Worm (Caenorhabditis elegans) whole organism, L2 larva: ENCODE data around the gene B0001.4.

ENCODE experiments used
- C34F6.9 ChIP-seq: fragments of 150-350 bp; optimal IDR thresholded peaks from 2 replicates; lab custom pipeline; 2014; ENCODE audit warnings: missing biosample characterization, missing genetic modification characterization
- R02D3.7 ChIP-seq: fragments of 150-350 bp; optimal IDR thresholded peaks from 2 replicates; lab custom pipeline; 2014; ENCODE audit warnings: missing biosample characterization, missing genetic modification characterization
- alr-1 ChIP-seq: fragments of 150-350 bp; optimal IDR thresholded peaks from 2 replicates; lab custom pipeline; 2014; ENCODE audit warnings: missing biosample characterization, missing genetic modification characterization
- aly-2 ChIP-seq: fragments of 150-350 bp; optimal IDR thresholded peaks from 2 replicates; lab custom pipeline; 2014; ENCODE audit warnings: missing biosample characterization, missing genetic modification characterization
- blmp-1 ChIP-seq: sonication (generic microtip); optimal IDR thresholded peaks from 2 replicates; lab custom pipeline; 2017; ENCODE audit warnings: missing genetic modification characterization, mild to moderate bottlenecking, missing compliant biosample characterization, antibody characterized with exemption, moderate library complexity; ENCODE audit not compliant: insufficient read depth
- ceh-16 ChIP-seq: fragments of 150-350 bp; optimal IDR thresholded peaks from 2 replicates; lab custom pipeline; 2014; ENCODE audit warnings: missing biosample characterization, missing genetic modification characterization
- ceh-82 ChIP-seq: fragments of 150-350 bp; optimal IDR thresholded peaks from 2 replicates; lab custom pipeline; 2014; ENCODE audit warnings: missing biosample characterization, missing genetic modification characterization
- crh-2 ChIP-seq: sonication (generic microtip); optimal IDR thresholded peaks from 2 replicates; lab custom pipeline; 2017; ENCODE audit warnings: missing biosample characterization, missing genetic modification characterization
- egl-27 ChIP-seq: sonication (generic microtip); optimal IDR thresholded peaks from 3 replicates; lab custom pipeline; 2017; ENCODE audit warnings: missing biosample characterization, missing genetic modification reagents, missing genetic modification characterization
- elt-1 ChIP-seq: fragments of 150-350 bp; optimal IDR thresholded peaks from 2 replicates; lab custom pipeline; 2014; ENCODE audit warnings: missing biosample characterization, missing genetic modification characterization
- elt-3 ChIP-seq: sonication (generic microtip); optimal IDR thresholded peaks from 2 replicates; lab custom pipeline; 2017; ENCODE audit warnings: missing biosample characterization, missing genetic modification characterization
- fos-1 ChIP-seq: fragments of 150-350 bp; optimal IDR thresholded peaks from 2 replicates; lab custom pipeline; 2014; ENCODE audit warnings: missing biosample characterization, missing genetic modification characterization
- gmeb-1 ChIP-seq: fragments of 150-350 bp; optimal IDR thresholded peaks from 2 replicates; lab custom pipeline; 2014; ENCODE audit warnings: missing biosample characterization, missing genetic modification characterization
- lin-13 ChIP-seq: fragments of 150-350 bp; optimal IDR thresholded peaks from 2 replicates; lab custom pipeline; 2014; ENCODE audit warnings: missing biosample characterization, missing genetic modification reagents, missing genetic modification characterization
- lin-39 ChIP-seq: fragments of 150-350 bp; optimal IDR thresholded peaks from 2 replicates; lab custom pipeline; 2014; ENCODE audit warnings: missing biosample characterization, missing genetic modification reagents, missing genetic modification characterization
- lsy-2 ChIP-seq, 2 experiments: fragments of 150-350 bp in 1 of 2; sonication (generic microtip) in 1 of 2; optimal IDR thresholded peaks; 2 replicates each; lab custom pipeline; 2014 to 2017; ENCODE audit warnings: missing biosample characterization in 2 of 2, missing genetic modification characterization in 2 of 2
- mab-5 ChIP-seq: fragments of 150-350 bp; optimal IDR thresholded peaks from 2 replicates; lab custom pipeline; 2014; ENCODE audit warnings: missing biosample characterization, missing genetic modification characterization
- mbf-1 ChIP-seq: sonication (generic microtip); optimal IDR thresholded peaks from 2 replicates; lab custom pipeline; 2017; ENCODE audit warnings: missing biosample characterization, missing genetic modification characterization
- mdl-1 ChIP-seq, 2 experiments: fragments of 150-350 bp in 1 of 2; sonication (generic microtip) in 1 of 2; optimal IDR thresholded peaks; 2 replicates each; lab custom pipeline; 2017; ENCODE audit warnings: missing biosample characterization in 2 of 2, missing genetic modification characterization in 2 of 2
- nhr-10 ChIP-seq: sonication (generic microtip); optimal IDR thresholded peaks from 2 replicates; lab custom pipeline; 2017; ENCODE audit warnings: missing biosample characterization, missing genetic modification characterization
- nhr-11 ChIP-seq: fragments of 150-350 bp; optimal IDR thresholded peaks from 2 replicates; lab custom pipeline; 2014; ENCODE audit warnings: missing biosample characterization, missing genetic modification characterization
- nhr-12 ChIP-seq: fragments of 150-350 bp; optimal IDR thresholded peaks from 2 replicates; lab custom pipeline; 2014; ENCODE audit warnings: missing biosample characterization, missing genetic modification characterization
- nhr-129 ChIP-seq: fragments of 150-350 bp; optimal IDR thresholded peaks from 2 replicates; lab custom pipeline; 2014; ENCODE audit warnings: missing biosample characterization, missing genetic modification characterization
- nhr-21 ChIP-seq: fragments of 150-350 bp; optimal IDR thresholded peaks from 2 replicates; lab custom pipeline; 2014; ENCODE audit warnings: missing biosample characterization, missing genetic modification characterization
- nhr-237 ChIP-seq: fragments of 150-350 bp; optimal IDR thresholded peaks from 2 replicates; lab custom pipeline; 2014; ENCODE audit warnings: missing biosample characterization, missing genetic modification characterization
- nhr-25 ChIP-seq: fragments of 150-350 bp; sonication (generic microtip); optimal IDR thresholded peaks from 3 replicates; lab custom pipeline; 2014; ENCODE audit warnings: missing biosample characterization, missing genetic modification characterization
- nhr-6 ChIP-seq: fragments of 150-350 bp; optimal IDR thresholded peaks from 2 replicates; lab custom pipeline; 2014; ENCODE audit warnings: missing biosample characterization, missing genetic modification characterization
- nhr-77 ChIP-seq: fragments of 150-350 bp; optimal IDR thresholded peaks from 2 replicates; lab custom pipeline; 2014; ENCODE audit warnings: missing biosample characterization, missing genetic modification characterization
- peb-1 ChIP-seq: fragments of 150-350 bp; optimal IDR thresholded peaks from 2 replicates; lab custom pipeline; 2014; ENCODE audit warnings: missing biosample characterization, missing genetic modification characterization
- sem-4 ChIP-seq: fragments of 150-350 bp; optimal IDR thresholded peaks from 2 replicates; lab custom pipeline; 2014; ENCODE audit warnings: missing biosample characterization, missing genetic modification reagents, missing genetic modification characterization
- skn-1 ChIP-seq: sonication (generic microtip); optimal IDR thresholded peaks from 2 replicates; lab custom pipeline; 2017; ENCODE audit warnings: missing biosample characterization, missing genetic modification characterization
- sma-3 ChIP-seq: sonication (generic microtip); optimal IDR thresholded peaks from 2 replicates; lab custom pipeline; 2016; ENCODE audit warnings: missing genetic modification reagents, missing genetic modification characterization, missing compliant biosample characterization
- sma-9 ChIP-seq, 2 experiments: fragments of 150-350 bp in 1 of 2; sonication (generic microtip) in 1 of 2; optimal IDR thresholded peaks; 2 replicates each; lab custom pipeline; 2014 to 2016; ENCODE audit warnings: missing genetic modification characterization in 2 of 2, mild to moderate bottlenecking in 1 of 2, missing biosample characterization in 1 of 2, missing compliant biosample characterization in 1 of 2, missing genetic modification reagents in 1 of 2, moderate library complexity in 1 of 2
- unc-39 ChIP-seq: fragments of 150-350 bp; optimal IDR thresholded peaks from 2 replicates; lab custom pipeline; 2014; ENCODE audit warnings: missing biosample characterization, missing genetic modification characterization
- unc-55 ChIP-seq: fragments of 150-350 bp; sonication (generic microtip); optimal IDR thresholded peaks from 3 replicates; lab custom pipeline; 2014; ENCODE audit warnings: missing biosample characterization, missing genetic modification reagents, missing genetic modification characterization
- unc-62 ChIP-seq: fragments of 150-350 bp; optimal IDR thresholded peaks from 2 replicates; lab custom pipeline; 2014; ENCODE audit warnings: missing biosample characterization, missing genetic modification reagents, missing genetic modification characterization
- zag-1 ChIP-seq: fragments of 150-350 bp; optimal IDR thresholded peaks from 2 replicates; lab custom pipeline; 2014; ENCODE audit warnings: missing biosample characterization, missing genetic modification characterization
- ztf-11 ChIP-seq: sonication (generic microtip); optimal IDR thresholded peaks from 2 replicates; lab custom pipeline; 2017; ENCODE audit warnings: missing biosample characterization, missing genetic modification characterization
- ztf-4 ChIP-seq: fragments of 150-350 bp; optimal IDR thresholded peaks from 2 replicates; lab custom pipeline; 2014; ENCODE audit warnings: missing biosample characterization, missing genetic modification characterization

B0001.4 gene

DNA sequence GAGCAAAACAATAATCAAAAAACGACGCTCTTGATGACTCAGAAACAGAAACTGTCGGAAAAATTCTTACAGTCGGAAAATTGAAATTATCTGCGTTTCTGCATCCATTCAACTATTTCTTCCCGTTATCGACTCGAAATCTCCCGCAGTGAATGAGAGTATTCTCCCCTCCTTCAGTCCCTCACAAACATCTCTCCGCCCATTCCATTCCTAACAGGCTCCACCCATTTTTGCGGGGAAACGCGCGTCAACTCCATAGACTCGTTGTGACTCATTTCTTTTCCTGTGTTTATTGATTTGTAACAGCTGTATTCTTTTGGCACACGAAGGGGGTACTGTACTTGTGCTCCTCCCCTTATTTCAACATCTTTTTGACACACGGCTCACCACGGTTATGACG lies 10.2 kb downstream of the B0001.4 start:
- no peak for TF ChIP-seq alr-1 (tag; lab: Kevin White, UChicago)
- TF ChIP-seq nhr-129 (tag; lab: Kevin White, UChicago), result peak; percentile 73
- no peak for TF ChIP-seq mab-5 (tag; lab: Kevin White, UChicago)
- TF ChIP-seq nhr-237 (tag; lab: Kevin White, UChicago), result no peak
- TF ChIP-seq C34F6.9 (tag; lab: Kevin White, UChicago), result no peak
- peak; percentile 31 for TF ChIP-seq unc-55
- TF ChIP-seq unc-62, result no peak
- TF ChIP-seq nhr-6 (tag; lab: Kevin White, UChicago), result no peak
- peak in 1 of 2 experiments; percentile 43 for TF ChIP-seq lsy-2 (tag; optimal IDR thresholded peaks at IDR 0.05; lab: Kevin White, UChicago)

- TF ChIP-seq lsy-2 (tag; optimal IDR thresholded peaks at IDR 0.05; lab: Kevin White, UChicago) (peak in 1 of 2 experiments; percentile 15), elt-1 (tag; lab: Kevin White, UChicago) (no peak)
Measured at ce11 chrIV:12126740-12127472, 11.1 kb downstream of the B0001.4 start.

ce11 chrIV:12124314-12125084 lies 13.5 kb downstream of the B0001.4 start, which contains the start of gene dhhc-6:
TSS of gene dhhc-6 (plus strand) at chrIV:12124952.
- TF ChIP-seq egl-27 (tag; lab: Kevin White, UChicago), result no peak
- no peak for TF ChIP-seq gmeb-1 (tag; lab: Kevin White, UChicago)
- no peak for TF ChIP-seq nhr-11
- TF ChIP-seq lin-39 (tag; lab: Kevin White, UChicago), result no peak
- TF ChIP-seq nhr-6 (tag; lab: Kevin White, UChicago), result no peak
- no peak for TF ChIP-seq R02D3.7
- no peak for TF ChIP-seq alr-1 (tag; lab: Kevin White, UChicago)
- no peak for TF ChIP-seq nhr-10 (tag; lab: Kevin White, UChicago)
- no peak for TF ChIP-seq ceh-16 (tag; lab: Kevin White, UChicago)
- no peak for TF ChIP-seq skn-1 (tag; lab: Kevin White, UChicago)
- no peak for TF ChIP-seq mbf-1
- no peak for TF ChIP-seq blmp-1 (tag; lab: Kevin White, UChicago)
- TF ChIP-seq elt-1 (tag; lab: Kevin White, UChicago), result no peak
- no peak for TF ChIP-seq elt-3 (tag; lab: Kevin White, UChicago)
- no peak for TF ChIP-seq nhr-77 (tag; lab: Kevin White, UChicago)
- no peak for TF ChIP-seq nhr-237 (tag; lab: Kevin White, UChicago)

ce11 chrIV:12122874-12123664 lies 14.9 kb downstream of the B0001.4 start, which contains the start of gene aly-3:
TSS of gene aly-3 (plus strand) at chrIV:12123282.
- TF ChIP-seq gmeb-1 (tag; lab: Kevin White, UChicago) (no peak), nhr-12 (no peak), ceh-16 (tag; lab: Kevin White, UChicago) (no peak), nhr-77 (tag; lab: Kevin White, UChicago) (no peak), skn-1 (tag; lab: Kevin White, UChicago) (no peak), nhr-25 (tag; lab: Kevin White, UChicago) (no peak), aly-2 (tag; lab: Kevin White, UChicago) (no peak), unc-55 (peak; percentile 49), nhr-10 (tag; lab: Kevin White, UChicago) (no peak), elt-3 (tag; lab: Kevin White, UChicago) (no peak), elt-1 (tag; lab: Kevin White, UChicago) (no peak), nhr-21 (tag; lab: Kevin White, UChicago) (no peak), mbf-1 (no peak), lsy-2 (tag; optimal IDR thresholded peaks at IDR 0.05; lab: Kevin White, UChicago) (peak in 1 of 2 experiments; percentile 32), ceh-82 (no peak), ztf-4 (tag; lab: Kevin White, UChicago) (no peak), fos-1 (tag; lab: Kevin White, UChicago) (peak; percentile 8), sma-9 (GFP tag; optimal IDR thresholded peaks at IDR 0.05; lab: Kevin White, UChicago) (no peak), sma-9 (tag; optimal IDR thresholded peaks at IDR 0.05; lab: Kevin White, UChicago) (no peak), zag-1 (tag; lab: Kevin White, UChicago) (no peak), ztf-11 (no peak), sma-3 (GFP tag; lab: Kevin White, UChicago) (no peak), C34F6.9 (tag; lab: Kevin White, UChicago) (peak; percentile 61), blmp-1 (tag; lab: Kevin White, UChicago) (no peak), unc-39 (tag; lab: Kevin White, UChicago) (no peak), peb-1 (no peak), mdl-1 (tag; optimal IDR thresholded peaks at IDR 0.05; lab: Kevin White, UChicago) (no peak), mab-5 (tag; lab: Kevin White, UChicago) (no peak), nhr-129 (tag; lab: Kevin White, UChicago) (peak; percentile 33), lin-13 (GFP tag; lab: Kevin White, UChicago) (no peak), egl-27 (tag; lab: Kevin White, UChicago) (no peak), R02D3.7 (no peak), sem-4 (no peak), crh-2 (tag; lab: Kevin White, UChicago) (no peak)
